Fruit fly (Drosophila melanogaster) whole organism, adult: Measurements from ENCODE around the gene CG18547.

Experiments used
- CG11617 ChIP-seq: fragments of 200-800 bp; sonication (Bioruptor generic); optimal IDR thresholded peaks from 2 replicates; lab custom pipeline; 2017; ENCODE audit warnings: mild to moderate bottlenecking, missing biosample characterization, missing genetic modification reagents, missing genetic modification characterization
- CG33017 ChIP-seq: fragments of 200-800 bp; sonication (Bioruptor generic); optimal IDR thresholded peaks from 2 replicates; lab custom pipeline; 2018; ENCODE audit warnings: missing biosample characterization, mild to moderate bottlenecking, missing genetic modification characterization, moderate library complexity
- Crg-1 ChIP-seq: fragments of 200-800 bp; sonication (Bioruptor generic); optimal IDR thresholded peaks from 2 replicates; lab custom pipeline; 2016; ENCODE audit warnings: missing biosample characterization, missing genetic modification characterization
- cnc ChIP-seq, 2 experiments: fragments of >200 bp; optimal IDR thresholded peaks; 2 replicates each; lab custom pipeline; 2017

DNA sequence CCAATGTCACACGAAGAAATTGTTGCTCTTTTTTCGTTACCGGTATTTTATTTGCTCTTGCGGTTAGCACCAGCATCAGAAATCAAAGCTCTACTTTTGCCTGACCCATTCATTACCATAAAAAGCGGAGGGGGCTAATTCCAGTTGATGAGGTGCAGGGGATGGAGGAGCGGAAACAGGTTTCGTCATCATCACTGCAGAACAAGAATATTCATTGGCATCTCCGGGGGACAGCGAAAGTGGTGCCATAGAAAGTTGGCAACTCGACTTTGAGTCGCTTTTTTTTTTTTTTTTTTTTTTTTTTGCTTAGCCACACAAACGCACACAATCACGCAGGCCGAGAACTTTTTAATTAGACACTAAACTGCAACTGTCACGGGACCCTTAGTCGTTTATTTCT lies 39.1 kb downstream of the CG18547 start:
- TF ChIP-seq CG33017 (tag; lab: Kevin White, UChicago) (no peak), cnc (optimal IDR thresholded peaks at IDR 0.05; lab: Kevin White, UChicago) (no peak), Crg-1 (GFP tag; lab: Kevin White, UChicago) (no peak), CG11617 (GFP tag; lab: Kevin White, UChicago) (no peak)
